Worm (Caenorhabditis elegans): ENCODE measurements around the gene cest-26.

The cest-26 gene

ce11 chrX:4386493-4386892, 51.0 kb downstream of the cest-26 start (continued):
- TF ChIP-seq ama-1 (optimal IDR thresholded peaks at IDR 0.05) (no peak), tbx-2 (tag; optimal IDR thresholded peaks at IDR 0.05) (no peak), nhr-71 (tag; optimal IDR thresholded peaks at IDR 0.05) (peak; percentile 51), lin-15B (tag; optimal IDR thresholded peaks at IDR 0.05) (no peak), sup-37 (GFP tag; optimal IDR thresholded peaks at IDR 0.05) (no peak), dsc-1 (tag; optimal IDR thresholded peaks at IDR 0.05) (no peak), mdl-1 (tag; optimal IDR thresholded peaks at IDR 0.05) (no peak), nhr-237 (tag; optimal IDR thresholded peaks at IDR 0.05) (no peak), snu-23 (GFP tag; optimal IDR thresholded peaks at IDR 0.05) (peak; percentile 54), snpc-4 (tag; optimal IDR thresholded peaks at IDR 0.05) (no peak), nhr-90 (tag; optimal IDR thresholded peaks at IDR 0.05; ENCODE audit: poor library complexity) (no peak), elt-2 (tag; optimal IDR thresholded peaks at IDR 0.05) (no peak), ztf-4 (tag; optimal IDR thresholded peaks at IDR 0.05) (no peak), ces-1 (GFP tag; optimal IDR thresholded peaks at IDR 0.05) (no peak), unc-130 (tag; optimal IDR thresholded peaks at IDR 0.05) (peak; percentile 8), C04F5.9 (tag; optimal IDR thresholded peaks at IDR 0.05) (no peak), fkh-8 (tag; optimal IDR thresholded peaks at IDR 0.05) (no peak), pag-3 (tag; optimal IDR thresholded peaks at IDR 0.05; ENCODE audit: borderline replicate concordance, insufficient read depth) (no peak), nhr-11 (tag; optimal IDR thresholded peaks at IDR 0.05) (no peak), mep-1 (tag; optimal IDR thresholded peaks at IDR 0.05) (peak; percentile 21), jun-1 (tag; optimal IDR thresholded peaks at IDR 0.05) (no peak), ceh-88 (GFP tag; IDR thresholded peaks at IDR 0.05) (no peak), nhr-84 (tag; optimal IDR thresholded peaks at IDR 0.05) (no peak), nhr-77 (tag; optimal IDR thresholded peaks at IDR 0.05) (no peak), efl-1 (optimal IDR thresholded peaks at IDR 0.05) (no peak), efl-1 (GFP tag; optimal IDR thresholded peaks at IDR 0.05 in 1 of 2) (no peak), fos-1 (tag; optimal IDR thresholded peaks at IDR 0.05) (no peak), lin-35 (GFP tag; optimal IDR thresholded peaks at IDR 0.05) (peak in 1 of 2 experiments; percentile 51), vab-15 (tag; optimal IDR thresholded peaks at IDR 0.05) (no peak), pqm-1 (tag; optimal IDR thresholded peaks at IDR 0.05) (no peak), dpl-1 (GFP tag; optimal IDR thresholded peaks at IDR 0.05) (no peak), aly-2 (tag; optimal IDR thresholded peaks at IDR 0.05) (no peak), nhr-47 (tag; optimal IDR thresholded peaks at IDR 0.05) (peak; percentile 3), egl-13 (tag; optimal IDR thresholded peaks at IDR 0.05) (no peak), unc-86 (tag; optimal IDR thresholded peaks at IDR 0.05) (no peak), blmp-1 (tag; optimal IDR thresholded peaks at IDR 0.05) (peak; percentile 4), unc-98 (GFP tag; IDR thresholded peaks at IDR 0.05) (no peak), egl-27 (tag; optimal IDR thresholded peaks at IDR 0.05) (no peak), nhr-76 (tag; optimal IDR thresholded peaks at IDR 0.05) (no peak), alr-1 (tag; optimal IDR thresholded peaks at IDR 0.05; ENCODE audit: borderline replicate concordance) (no peak), C16A3.4 (tag; optimal IDR thresholded peaks at IDR 0.05) (peak; percentile 1), lin-14 (GFP tag; optimal IDR thresholded peaks at IDR 0.05) (peak; percentile 59), lin-39 (tag; optimal IDR thresholded peaks at IDR 0.05) (no peak), ets-5 (GFP tag; IDR thresholded peaks at IDR 0.05) (no peak), nhr-85 (tag) (peak; percentile 76), aha-1 (tag; optimal IDR thresholded peaks at IDR 0.05) (no peak)

All from whole organism, L1 larva.